Worm (Caenorhabditis elegans) whole organism, late embryonic: Measurements from ENCODE around the gene gur-3.

Experiments
- ceh-9 ChIP-seq: sonication (generic microtip); optimal IDR thresholded peaks from 2 replicates; lab custom pipeline; 2016; ENCODE audit warnings: mild to moderate bottlenecking, missing genetic modification characterization, inconsistent platforms, missing compliant biosample characterization
- nhr-11 ChIP-seq: fragments of 150-350 bp; optimal IDR thresholded peaks from 2 replicates; lab custom pipeline; 2014; ENCODE audit warnings: missing biosample characterization, missing genetic modification characterization

- TF ChIP-seq nhr-11 (tag; lab: Kevin White, UChicago) (no peak), ceh-9 (tag; lab: Kevin White, UChicago) (no peak)
Observed at ce11 chrX:10430866-10431265, 24.8 kb upstream of the gur-3 start.
